Worm (Caenorhabditis elegans) whole organism, L3 larva: ENCODE measurements around the gene mnp-1.
A peak's percentile ranks its signal among the peaks of the same experiment; 100 is the strongest.

ENCODE experiments used
- aly-2 ChIP-seq: fragments of 150-350 bp; optimal IDR thresholded peaks from 2 replicates; lab custom pipeline; 2014; ENCODE audit warnings: missing biosample characterization, missing genetic modification characterization
- ceh-28 ChIP-seq: fragments of 150-350 bp; optimal IDR thresholded peaks from 2 replicates; lab custom pipeline; 2014; ENCODE audit warnings: missing biosample characterization, missing genetic modification reagents, missing genetic modification characterization
- ceh-82 ChIP-seq: fragments of 150-350 bp; optimal IDR thresholded peaks from 2 replicates; lab custom pipeline; 2014; ENCODE audit warnings: missing biosample characterization, missing genetic modification characterization
- ceh-9 ChIP-seq: sonication (generic microtip); optimal IDR thresholded peaks from 2 replicates; lab custom pipeline; 2018; ENCODE audit warnings: missing biosample characterization, missing genetic modification characterization
- egl-5 ChIP-seq: fragments of 150-350 bp; optimal IDR thresholded peaks from 2 replicates; lab custom pipeline; 2017; ENCODE audit warnings: missing biosample characterization, missing genetic modification reagents, missing genetic modification characterization, inconsistent platforms
- elt-1 ChIP-seq: fragments of 150-350 bp; optimal IDR thresholded peaks from 2 replicates; lab custom pipeline; 2014; ENCODE audit warnings: missing biosample characterization, missing genetic modification characterization
- elt-2 ChIP-seq: sonication (generic microtip); optimal IDR thresholded peaks from 2 replicates; lab custom pipeline; 2016; ENCODE audit warnings: missing genetic modification reagents, mild to moderate bottlenecking, missing genetic modification characterization, missing compliant biosample characterization
- elt-3 ChIP-seq, 3 experiments: fragments of 150-350 bp in 1 of 3; sonication (generic microtip) in 2 of 3; optimal IDR thresholded peaks; 2 replicates in 2 of 3; 4 replicates in 1 of 3; lab custom pipeline; 2014 to 2017; ENCODE audit warnings: missing biosample characterization in 3 of 3, missing genetic modification characterization in 3 of 3
- fos-1 ChIP-seq: fragments of 150-350 bp; optimal IDR thresholded peaks from 2 replicates; lab custom pipeline; 2014; ENCODE audit warnings: missing biosample characterization, missing genetic modification characterization
- hmg-11 ChIP-seq: sonication (generic microtip); optimal IDR thresholded peaks from 2 replicates; lab custom pipeline; 2016; ENCODE audit warnings: missing genetic modification characterization, missing compliant biosample characterization
- jun-1 ChIP-seq: fragments of 150-350 bp; optimal IDR thresholded peaks from 2 replicates; lab custom pipeline; 2014; ENCODE audit warnings: missing biosample characterization, missing genetic modification reagents, missing genetic modification characterization
- lin-15B ChIP-seq: fragments of 150-350 bp; optimal IDR thresholded peaks from 2 replicates; lab custom pipeline; 2014; ENCODE audit warnings: missing biosample characterization, missing genetic modification characterization
- lin-39 ChIP-seq: fragments of 150-350 bp; optimal IDR thresholded peaks from 2 replicates; lab custom pipeline; 2018; ENCODE audit warnings: missing biosample characterization, missing genetic modification reagents, missing genetic modification characterization
- lsy-12 ChIP-seq: sonication (generic microtip); optimal IDR thresholded peaks from 2 replicates; lab custom pipeline; 2016; ENCODE audit warnings: mild to moderate bottlenecking, missing genetic modification characterization, missing compliant biosample characterization
- mdl-1 ChIP-seq: fragments of 150-350 bp; optimal IDR thresholded peaks from 2 replicates; lab custom pipeline; 2014; ENCODE audit warnings: missing biosample characterization, missing genetic modification characterization
- nfya-1 ChIP-seq: sonication (generic microtip); optimal IDR thresholded peaks from 2 replicates; lab custom pipeline; 2017; ENCODE audit warnings: missing genetic modification characterization, mild to moderate bottlenecking, missing compliant biosample characterization, antibody characterized with exemption, moderate library complexity; ENCODE audit not compliant: insufficient read depth
- nhr-23 ChIP-seq: fragments of 150-350 bp; optimal IDR thresholded peaks from 2 replicates; lab custom pipeline; 2014; ENCODE audit warnings: missing biosample characterization, missing genetic modification reagents, missing genetic modification characterization
- nhr-237 ChIP-seq: fragments of 150-350 bp; optimal IDR thresholded peaks from 2 replicates; lab custom pipeline; 2014; ENCODE audit warnings: missing biosample characterization, missing genetic modification characterization
- nhr-25 ChIP-seq: sonication (generic microtip); optimal IDR thresholded peaks from 2 replicates; lab custom pipeline; 2017; ENCODE audit warnings: missing biosample characterization, missing genetic modification characterization
- nhr-43 ChIP-seq: sonication (generic microtip); optimal IDR thresholded peaks from 2 replicates; lab custom pipeline; 2016; ENCODE audit warnings: mild to moderate bottlenecking, missing genetic modification characterization, missing compliant biosample characterization; ENCODE audit not compliant: poor library complexity, severe bottlenecking
- nhr-67 ChIP-seq: fragments of 150-350 bp; optimal IDR thresholded peaks from 2 replicates; lab custom pipeline; 2014; ENCODE audit warnings: missing biosample characterization, missing genetic modification characterization
- nhr-77 ChIP-seq: fragments of 150-350 bp; optimal IDR thresholded peaks from 2 replicates; lab custom pipeline; 2014; ENCODE audit warnings: missing biosample characterization, missing genetic modification characterization
- pha-4 ChIP-seq: fragments of 150-350 bp; optimal IDR thresholded peaks from 2 replicates; lab custom pipeline; 2014; ENCODE audit warnings: missing biosample characterization, missing genetic modification reagents, missing genetic modification characterization
- pqm-1 ChIP-seq: fragments of 150-350 bp; optimal IDR thresholded peaks from 2 replicates; lab custom pipeline; 2017; ENCODE audit warnings: missing biosample characterization, missing genetic modification characterization, inconsistent platforms
- snpc-4 ChIP-seq: fragments of 150-350 bp; optimal IDR thresholded peaks from 2 replicates; lab custom pipeline; 2014; ENCODE audit warnings: missing biosample characterization, missing genetic modification characterization
- tbx-2 ChIP-seq: sonication (generic microtip); optimal IDR thresholded peaks from 2 replicates; lab custom pipeline; 2016; ENCODE audit warnings: mild to moderate bottlenecking, missing genetic modification characterization, missing compliant biosample characterization
- unc-62 ChIP-seq: fragments of 150-350 bp; sonication (generic microtip); optimal IDR thresholded peaks from 4 replicates; lab custom pipeline; 2014; ENCODE audit warnings: missing biosample characterization, missing genetic modification reagents, missing genetic modification characterization

The mnp-1 gene

DNA sequence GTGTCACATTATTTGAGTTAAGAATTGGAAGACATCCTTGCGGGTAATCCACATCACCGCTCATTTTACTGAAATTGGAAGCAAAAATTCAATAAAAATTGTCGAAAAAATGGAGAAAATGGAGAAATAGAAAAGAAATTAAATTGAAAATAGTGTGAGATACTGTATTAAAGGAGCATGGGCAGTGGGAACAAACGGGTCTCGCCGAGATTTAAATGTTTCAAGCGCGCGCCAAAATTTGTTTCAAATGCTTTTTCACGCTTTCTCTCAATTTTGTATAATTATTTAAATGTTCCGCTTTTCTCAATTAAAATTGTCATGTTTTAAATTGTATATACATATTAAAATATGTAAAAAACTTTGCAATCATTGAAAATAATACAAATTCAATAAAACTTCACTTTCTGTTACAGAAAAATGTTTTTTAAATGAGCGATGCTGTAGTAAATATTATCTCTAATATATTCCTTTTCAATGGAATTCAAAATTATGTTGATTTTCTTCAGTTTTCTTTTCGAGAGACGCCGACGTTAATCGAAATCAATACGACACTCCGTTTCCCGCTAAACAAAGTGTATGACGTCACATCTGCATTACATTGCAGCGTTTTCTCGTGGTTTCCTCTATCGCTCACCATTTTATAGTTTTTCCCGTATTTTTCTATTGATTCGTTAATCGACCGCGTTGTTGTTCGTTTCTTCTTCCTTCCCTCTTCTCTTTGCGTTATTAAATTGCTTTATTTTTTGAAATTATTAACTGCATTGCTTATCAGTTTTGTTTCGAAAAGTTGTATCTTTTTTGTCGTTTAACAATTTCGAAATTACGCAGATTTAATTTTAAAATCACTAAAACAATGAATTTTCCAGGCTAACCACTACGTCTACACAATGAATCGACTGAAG lies 43.1 kb upstream of the mnp-1 start, which contains the start of the genes evl-14 and dcn-1 (continued):
- TF ChIP-seq fos-1 (no peak), hmg-11 (peak; percentile 77)

DNA sequence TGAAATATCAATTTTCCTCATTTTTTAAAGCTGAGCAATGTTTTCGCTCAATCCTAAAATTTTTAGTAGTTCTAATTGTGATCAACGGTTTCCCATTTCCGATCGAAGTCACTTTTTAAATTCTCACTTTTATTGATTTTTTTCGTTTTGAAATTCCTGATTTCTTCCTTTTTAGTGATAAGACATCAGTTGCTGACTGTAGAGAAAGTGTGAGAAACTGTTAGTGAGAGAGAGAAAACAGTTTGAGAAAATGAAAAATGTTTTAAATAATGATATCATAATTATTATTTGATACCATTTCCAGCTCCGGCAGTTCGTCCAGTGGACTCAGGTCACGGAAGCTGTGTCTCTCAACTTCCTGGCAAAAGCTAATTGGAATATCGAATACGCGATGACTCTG lies 41.9 kb upstream of the mnp-1 start:
- no peak for TF ChIP-seq pqm-1 (tag; lab: Kevin White, UChicago)
- peak; percentile 51 for TF ChIP-seq elt-2 (tag; lab: Kevin White, UChicago)
- peak; percentile 16 for TF ChIP-seq ceh-28 (tag; lab: Kevin White, UChicago)
- no peak for TF ChIP-seq elt-3 (tag; optimal IDR thresholded peaks at IDR 0.05; lab: Kevin White, UChicago)
- no peak for TF ChIP-seq ceh-9 (tag; lab: Kevin White, UChicago)
- TF ChIP-seq snpc-4 (tag; lab: Kevin White, UChicago) = no peak
- TF ChIP-seq nhr-23 (tag; lab: Kevin White, UChicago) = no peak
- no peak for TF ChIP-seq tbx-2 (tag; lab: Kevin White, UChicago)
- no peak for TF ChIP-seq nhr-25 (tag; lab: Kevin White, UChicago)
- TF ChIP-seq nhr-77 (tag; lab: Kevin White, UChicago) = no peak
- no peak for TF ChIP-seq nhr-67 (tag; lab: Kevin White, UChicago)
- no peak for TF ChIP-seq elt-1 (tag; lab: Kevin White, UChicago)
- no peak for TF ChIP-seq aly-2

DNA sequence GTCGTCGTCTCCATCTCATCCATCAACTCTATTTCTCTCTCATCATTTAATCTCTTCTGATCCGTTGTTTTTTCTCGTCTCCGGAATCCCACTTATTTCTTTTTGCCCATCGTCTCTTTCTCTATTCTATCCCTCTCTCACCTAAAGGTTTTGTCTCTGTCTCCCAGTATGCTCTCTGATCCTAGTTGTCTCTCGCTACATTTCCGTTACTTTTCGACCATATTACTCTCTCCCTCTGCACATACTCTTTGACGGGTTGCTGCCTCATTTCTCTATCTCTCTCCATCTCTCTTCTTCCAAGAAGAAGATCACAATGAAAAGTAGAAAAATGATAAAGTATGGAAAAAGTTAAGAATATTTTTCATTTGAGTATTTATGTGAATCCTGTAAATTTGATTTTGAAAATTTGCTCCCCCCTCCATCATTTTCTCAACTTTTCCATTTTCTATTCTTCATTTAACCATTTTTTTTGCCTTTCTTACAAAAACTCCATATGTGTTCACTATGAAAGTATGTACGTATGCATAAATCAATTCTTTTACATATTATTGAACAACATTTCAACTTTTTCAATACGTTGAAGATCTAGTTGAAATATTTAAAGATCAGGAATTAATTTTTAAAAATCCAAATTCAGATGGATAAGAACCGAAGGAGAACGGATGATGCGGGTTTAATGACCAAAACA lies 39.2 kb upstream of the mnp-1 start, which contains the start of gene tag-131:
Gene tag-131 (plus strand): TSS at position 638 of the 688 bp plus-strand sequence.
- TF ChIP-seq nhr-23 (tag; lab: Kevin White, UChicago) = peak; percentile 68
- peak; percentile 20 for TF ChIP-seq nfya-1 (tag; lab: Kevin White, UChicago)
- no peak for TF ChIP-seq unc-62 (GFP tag; lab: Kevin White, UChicago)
- peak; percentile 39 for TF ChIP-seq ceh-28 (tag; lab: Kevin White, UChicago)

DNA sequence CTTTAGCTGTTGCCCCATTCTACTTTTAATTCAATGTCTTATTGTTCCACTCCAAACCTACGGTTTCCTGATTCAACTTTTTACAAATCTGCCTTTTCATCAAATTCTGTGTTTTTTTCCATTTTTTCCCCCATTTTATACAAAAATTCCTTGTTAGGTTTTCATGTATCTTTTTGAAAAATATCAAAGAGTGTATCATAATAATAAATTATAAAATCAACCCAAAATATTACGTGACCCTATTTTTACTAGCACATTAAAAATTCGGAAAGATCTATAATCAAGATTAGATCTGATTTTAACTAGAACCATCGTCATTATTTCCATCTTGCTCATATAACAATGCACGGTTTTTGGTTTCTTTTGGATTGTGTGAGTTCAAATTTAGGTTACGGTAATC lies 36.3 kb upstream of the mnp-1 start, which contains the start of gene H38K22.6:
Gene H38K22.6 (plus strand): TSS at position 301 of the 400 bp plus-strand sequence.
- TF ChIP-seq unc-62 (GFP tag; lab: Kevin White, UChicago) = no peak

DNA sequence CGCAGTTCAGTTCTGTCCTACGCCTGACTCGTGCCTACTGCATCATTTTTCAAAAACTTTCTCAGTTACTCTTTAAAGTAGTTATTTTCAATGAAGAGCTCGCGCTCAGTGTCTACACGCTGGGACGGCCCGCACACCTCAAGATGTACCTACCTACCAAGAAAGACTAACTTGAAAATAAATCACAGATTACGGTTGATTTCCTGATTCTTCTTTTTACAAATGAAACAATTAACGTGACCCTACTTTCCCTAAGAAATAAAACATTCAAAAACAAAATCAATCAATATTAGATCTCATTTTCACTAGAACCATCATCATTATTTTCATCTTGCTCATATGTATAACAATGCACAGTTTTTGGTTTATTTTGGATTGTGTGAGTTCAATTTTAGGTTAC lies 35.0 kb upstream of the mnp-1 start, which contains the start of gene H38K22.7:
Gene H38K22.7 (plus strand): TSS at position 301 of the 400 bp plus-strand sequence.
- no peak for TF ChIP-seq lin-39
- TF ChIP-seq lin-15B (tag; lab: Kevin White, UChicago) = no peak
- TF ChIP-seq jun-1 (tag; lab: Kevin White, UChicago) = no peak
- TF ChIP-seq nhr-237 (tag; lab: Kevin White, UChicago) = no peak
- no peak for TF ChIP-seq ceh-82
- no peak for TF ChIP-seq hmg-11
- no peak for TF ChIP-seq snpc-4 (tag; lab: Kevin White, UChicago)
- no peak for TF ChIP-seq mdl-1 (tag; lab: Kevin White, UChicago)

DNA sequence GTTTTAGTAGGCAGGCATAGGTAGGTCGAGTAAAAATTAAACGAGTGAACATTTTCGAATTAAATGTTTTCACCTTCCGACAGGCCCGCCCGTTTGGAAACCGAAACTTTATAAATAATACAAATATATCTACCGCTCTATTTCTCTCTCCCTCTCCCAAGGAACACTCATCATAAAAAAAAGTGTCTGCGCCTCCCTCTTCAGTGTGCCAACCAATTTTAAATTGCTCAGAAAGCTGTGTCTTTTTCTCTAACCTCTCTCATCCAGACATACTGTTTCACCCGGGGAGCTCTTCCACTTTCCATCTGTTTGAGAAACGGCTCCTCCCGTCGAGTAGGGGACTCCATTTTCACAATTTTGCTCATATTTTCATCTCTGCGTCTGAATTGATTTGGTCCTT lies 33.3 kb upstream of the mnp-1 start:
- TF ChIP-seq lin-39 (peak; percentile 78), elt-2 (tag; lab: Kevin White, UChicago) (no peak), egl-5 (tag; lab: Kevin White, UChicago) (peak; percentile 62), lsy-12 (tag; lab: Kevin White, UChicago) (no peak), lin-15B (tag; lab: Kevin White, UChicago) (peak; percentile 39), pha-4 (peak; percentile 60), nhr-43 (tag; lab: Kevin White, UChicago) (peak; percentile 8), nfya-1 (tag; lab: Kevin White, UChicago) (peak; percentile 68), nhr-25 (tag; lab: Kevin White, UChicago) (no peak), snpc-4 (tag; lab: Kevin White, UChicago) (peak; percentile 16), hmg-11 (peak; percentile 47)
